Worm (Caenorhabditis elegans) whole organism, L1 larva: ENCODE results near the gene F31E8.5.

Source experiments
- C16A3.4 ChIP-seq: fragments of 150-350 bp; optimal IDR thresholded peaks from 2 replicates; lab custom pipeline; 2014; ENCODE audit warnings: missing biosample characterization, missing genetic modification characterization
- aha-1 ChIP-seq: fragments of 150-350 bp; optimal IDR thresholded peaks from 2 replicates; lab custom pipeline; 2014; ENCODE audit warnings: missing biosample characterization, missing genetic modification characterization
- blmp-1 ChIP-seq: fragments of 150-350 bp; optimal IDR thresholded peaks from 2 replicates; lab custom pipeline; 2014; ENCODE audit warnings: missing biosample characterization, missing genetic modification characterization
- ceh-63 ChIP-seq: fragments of 200-800 bp; sonication (Bioruptor generic); optimal IDR thresholded peaks from 2 replicates; lab custom pipeline; 2018; ENCODE audit warnings: mild to moderate bottlenecking, missing genetic modification characterization, missing compliant biosample characterization
- ceh-82 ChIP-seq, 3 experiments: fragments of 150-350 bp in 1 of 3; sonication (generic microtip) in 2 of 3; optimal IDR thresholded peaks; 2 replicates each; lab custom pipeline; 2014 to 2017; ENCODE audit warnings: missing biosample characterization in 3 of 3, missing genetic modification characterization in 3 of 3
- ceh-88 ChIP-seq: fragments of 200-800 bp; sonication (Bioruptor generic); IDR thresholded peaks from 2 replicates; pipeline ENCODE4 v1.3.6; 2022; ENCODE audit warnings: missing genetic modification characterization, missing compliant biosample characterization
- ces-1 ChIP-seq: fragments of 150-350 bp; optimal IDR thresholded peaks from 2 replicates; lab custom pipeline; 2014; ENCODE audit warnings: missing biosample characterization, missing genetic modification reagents, missing genetic modification characterization
- dpl-1 ChIP-seq, 3 experiments: fragments of 150-350 bp in 2 of 3; sonication (generic microtip) in 1 of 3; optimal IDR thresholded peaks; 2 replicates each; lab custom pipeline; 2014 to 2017; ENCODE audit warnings: missing biosample characterization in 3 of 3, missing genetic modification characterization in 3 of 3, missing genetic modification reagents in 3 of 3
- efl-1 ChIP-seq, 4 experiments: fragments of 150-350 bp; optimal IDR thresholded peaks in 3 of 4; peaks in 1 of 4; 1 replicate in 1 of 4; 2 replicates in 3 of 4; lab custom pipeline; 2014; ENCODE audit warnings: missing biosample characterization in 2 of 4, missing genetic modification characterization in 2 of 4, missing genetic modification reagents in 2 of 4
- egl-13 ChIP-seq: sonication (generic microtip); optimal IDR thresholded peaks from 2 replicates; lab custom pipeline; 2016; ENCODE audit warnings: missing genotype, missing genetic modification reagents, missing genetic modification characterization, missing compliant biosample characterization
- egl-27 ChIP-seq, 2 experiments: fragments of 150-350 bp in 1 of 2; sonication (generic microtip); optimal IDR thresholded peaks; 3 replicates each; lab custom pipeline; 2017 to 2018; ENCODE audit warnings: missing biosample characterization in 2 of 2, missing genetic modification characterization in 2 of 2, missing genetic modification reagents in 2 of 2
- elt-2 ChIP-seq: sonication (generic microtip); optimal IDR thresholded peaks from 2 replicates; lab custom pipeline; 2016; ENCODE audit warnings: missing genetic modification characterization, mild to moderate bottlenecking, inconsistent platforms, missing compliant biosample characterization, missing genetic modification reagents
- elt-3 ChIP-seq, 6 experiments: fragments of 150-350 bp in 1 of 6; sonication (generic microtip); optimal IDR thresholded peaks; 2 replicates each; lab custom pipeline; 2017 to 2018; ENCODE audit warnings: missing biosample characterization in 6 of 6, missing genetic modification characterization in 6 of 6, inconsistent platforms in 1 of 6
- ets-5 ChIP-seq: fragments of 200-800 bp; sonication (Bioruptor generic); IDR thresholded peaks from 2 replicates; pipeline ENCODE4 v1.3.6; 2022; ENCODE audit warnings: missing genetic modification characterization, missing compliant biosample characterization
- fkh-8 ChIP-seq: sonication (generic microtip); optimal IDR thresholded peaks from 2 replicates; lab custom pipeline; 2016; ENCODE audit warnings: mild to moderate bottlenecking, missing genetic modification characterization, missing compliant biosample characterization
- grh-1 ChIP-seq: fragments of 200-800 bp; sonication (Bioruptor generic); IDR thresholded peaks from 2 replicates; pipeline ENCODE4 v1.3.6; 2022; ENCODE audit warnings: missing genetic modification reagents, missing genetic modification characterization, missing compliant biosample characterization
- hlh-4 ChIP-seq: sonication (generic microtip); optimal IDR thresholded peaks from 2 replicates; lab custom pipeline; 2016; ENCODE audit warnings: mild to moderate bottlenecking, missing genetic modification characterization, missing compliant biosample characterization
- isw-1 ChIP-seq: fragments of 200-800 bp; sonication (Bioruptor generic); IDR thresholded peaks from 2 replicates; pipeline ENCODE4 v1.3.6; 2022; ENCODE audit warnings: missing genetic modification characterization, missing compliant biosample characterization
- jun-1 ChIP-seq: fragments of 150-350 bp; optimal IDR thresholded peaks from 2 replicates; lab custom pipeline; 2014; ENCODE audit warnings: missing biosample characterization, missing genetic modification reagents, missing genetic modification characterization
- lin-14 ChIP-seq: fragments of 200-800 bp; sonication (Bioruptor generic); optimal IDR thresholded peaks from 2 replicates; lab custom pipeline; 2018; ENCODE audit warnings: mild to moderate bottlenecking, missing genetic modification characterization, moderate library complexity, missing compliant biosample characterization
- lir-3 ChIP-seq: sonication (generic microtip); optimal IDR thresholded peaks from 2 replicates; lab custom pipeline; 2016; ENCODE audit warnings: mild to moderate bottlenecking, missing genetic modification characterization, moderate library complexity, missing compliant biosample characterization; ENCODE audit not compliant: poor library complexity
- lsy-2 ChIP-seq, 2 experiments: fragments of 150-350 bp; optimal IDR thresholded peaks; 2 replicates each; lab custom pipeline; 2014; ENCODE audit warnings: missing biosample characterization in 2 of 2, missing genetic modification characterization in 2 of 2
- mep-1 ChIP-seq: fragments of 150-350 bp; optimal IDR thresholded peaks from 2 replicates; lab custom pipeline; 2014; ENCODE audit warnings: missing biosample characterization, missing genetic modification characterization
- nhr-11 ChIP-seq: fragments of 150-350 bp; optimal IDR thresholded peaks from 2 replicates; lab custom pipeline; 2014; ENCODE audit warnings: missing biosample characterization, missing genetic modification characterization
- nhr-19 ChIP-seq: fragments of 200-800 bp; sonication (Bioruptor generic); conservative IDR thresholded peaks from 2 replicates; pipeline ENCODE4 v1.3.6; 2022; ENCODE audit warnings: missing genetic modification characterization, missing compliant biosample characterization
- nhr-20 ChIP-seq: sonication (generic microtip); optimal IDR thresholded peaks from 2 replicates; lab custom pipeline; 2016; ENCODE audit warnings: mild to moderate bottlenecking, missing genetic modification characterization, missing compliant biosample characterization
- nhr-47 ChIP-seq: sonication (generic microtip); optimal IDR thresholded peaks from 2 replicates; lab custom pipeline; 2016; ENCODE audit warnings: mild to moderate bottlenecking, missing genetic modification characterization, moderate library complexity, missing compliant biosample characterization
- nhr-71 ChIP-seq: sonication (generic microtip); optimal IDR thresholded peaks from 2 replicates; lab custom pipeline; 2016; ENCODE audit warnings: mild to moderate bottlenecking, missing genetic modification characterization, moderate library complexity, missing compliant biosample characterization
- nhr-76 ChIP-seq: sonication (generic microtip); optimal IDR thresholded peaks from 2 replicates; lab custom pipeline; 2017; ENCODE audit warnings: missing biosample characterization, missing genetic modification characterization
- nhr-77 ChIP-seq: fragments of 150-350 bp; optimal IDR thresholded peaks from 2 replicates; lab custom pipeline; 2014; ENCODE audit warnings: missing biosample characterization, missing genetic modification characterization
- nhr-85 ChIP-seq: sonication (generic microtip); peaks from one replicate; lab custom pipeline; 2016; ENCODE audit warnings: missing genetic modification characterization, inconsistent platforms, missing compliant biosample characterization
- nhr-90 ChIP-seq: sonication (generic microtip); optimal IDR thresholded peaks from 2 replicates; lab custom pipeline; 2016; ENCODE audit warnings: mild to moderate bottlenecking, missing genetic modification characterization, missing compliant biosample characterization; ENCODE audit not compliant: poor library complexity
- pax-3 ChIP-seq: fragments of 200-800 bp; sonication (Bioruptor generic); optimal IDR thresholded peaks from 2 replicates; lab custom pipeline; 2018; ENCODE audit warnings: mild to moderate bottlenecking, missing genetic modification characterization, moderate library complexity, missing compliant biosample characterization
- pqm-1 ChIP-seq: sonication (generic microtip); optimal IDR thresholded peaks from 3 replicates; lab custom pipeline; 2017; ENCODE audit warnings: missing biosample characterization, missing genetic modification characterization
- rnt-1 ChIP-seq: sonication (generic microtip); optimal IDR thresholded peaks from 2 replicates; lab custom pipeline; 2016; ENCODE audit warnings: mild to moderate bottlenecking, missing genetic modification characterization, moderate library complexity, missing compliant biosample characterization
- skn-1 ChIP-seq: fragments of 150-350 bp; optimal IDR thresholded peaks from 2 replicates; lab custom pipeline; 2014; ENCODE audit warnings: missing biosample characterization, missing genetic modification characterization
- snu-23 ChIP-seq: sonication (generic microtip); optimal IDR thresholded peaks from 2 replicates; lab custom pipeline; 2016; ENCODE audit warnings: missing genetic modification characterization, missing compliant biosample characterization
- sox-4 ChIP-seq: sonication (generic microtip); optimal IDR thresholded peaks from 2 replicates; lab custom pipeline; 2016; ENCODE audit warnings: missing genetic modification characterization, missing compliant biosample characterization
- swsn-7 ChIP-seq: sonication (generic microtip); optimal IDR thresholded peaks from 2 replicates; lab custom pipeline; 2016; ENCODE audit warnings: missing genetic modification characterization, missing compliant biosample characterization
- tlp-1 ChIP-seq: fragments of 150-350 bp; optimal IDR thresholded peaks from 2 replicates; lab custom pipeline; 2014; ENCODE audit warnings: missing biosample characterization, missing genetic modification characterization
- unc-30 ChIP-seq: sonication (generic microtip); optimal IDR thresholded peaks from 2 replicates; lab custom pipeline; 2017; ENCODE audit warnings: missing biosample characterization, missing genetic modification characterization
- unc-86 ChIP-seq: sonication (generic microtip); optimal IDR thresholded peaks from 2 replicates; lab custom pipeline; 2016; ENCODE audit warnings: missing genetic modification characterization, missing compliant biosample characterization
- unc-98 ChIP-seq: fragments of 200-800 bp; sonication (Bioruptor generic); IDR thresholded peaks from 2 replicates; pipeline ENCODE4 v1.3.6; 2022; ENCODE audit warnings: missing genetic modification characterization, missing compliant biosample characterization
- vab-15 ChIP-seq: sonication (generic microtip); optimal IDR thresholded peaks from 2 replicates; lab custom pipeline; 2017; ENCODE audit warnings: missing genotype, mild to moderate bottlenecking, missing genetic modification characterization, missing compliant biosample characterization
- zag-1 ChIP-seq: fragments of 150-350 bp; optimal IDR thresholded peaks from 2 replicates; lab custom pipeline; 2014; ENCODE audit warnings: missing biosample characterization, missing genetic modification characterization
- ztf-4 ChIP-seq: fragments of 150-350 bp; optimal IDR thresholded peaks from 2 replicates; lab custom pipeline; 2014; ENCODE audit warnings: missing biosample characterization, missing genetic modification characterization

The F31E8.5 gene

ce11 chrII:6842651-6843118 is 35.6 kb upstream of the F31E8.5 start (continued):
- TF ChIP-seq unc-30 (tag; lab: Kevin White, UChicago) (no peak), mep-1 (tag; lab: Kevin White, UChicago) (no peak), ceh-63 (GFP tag; lab: Kevin White, UChicago) (no peak), pax-3 (tag; lab: Kevin White, UChicago) (peak; percentile 20), nhr-47 (tag; lab: Kevin White, UChicago) (peak; percentile 66), jun-1 (tag; lab: Kevin White, UChicago) (peak; percentile 73), swsn-7 (tag; lab: Kevin White, UChicago) (peak; percentile 30), ztf-4 (tag; lab: Kevin White, UChicago) (peak; percentile 40), skn-1 (tag; lab: Kevin White, UChicago) (peak; percentile 35), elt-3 (tag; optimal IDR thresholded peaks at IDR 0.05; lab: Kevin White, UChicago) (peak in 5 of 6 experiments; percentile 72 to 99 (median 89)), dpl-1 (GFP tag; optimal IDR thresholded peaks at IDR 0.05; lab: Kevin White, UChicago) (peak in 1 of 3 experiments; percentile 5), aha-1 (tag; lab: Kevin White, UChicago) (no peak), zag-1 (tag; lab: Kevin White, UChicago) (no peak), ceh-82 (tag; optimal IDR thresholded peaks at IDR 0.05; lab: Kevin White, UChicago) (peak in 2 of 3 experiments; percentile 7 to 14), efl-1 (optimal IDR thresholded peaks at IDR 0.05; lab: Kevin White, UChicago) (peak in 1 of 2 experiments; percentile 28), efl-1 (GFP tag; optimal IDR thresholded peaks at IDR 0.05 in 1 of 2; lab: Kevin White, UChicago) (peak in 1 of 2 experiments; percentile 90), lsy-2 (tag; optimal IDR thresholded peaks at IDR 0.05; lab: Kevin White, UChicago) (peak; percentile 64 to 68), elt-2 (tag; lab: Kevin White, UChicago) (peak; percentile 98), tlp-1 (tag; lab: Kevin White, UChicago) (peak; percentile 16), nhr-77 (tag; lab: Kevin White, UChicago) (peak; percentile 26), nhr-11 (no peak), grh-1 (GFP tag; lab: Robert Waterston, UW) (peak; percentile 53; the same call in 1 of the 2 replicates), pqm-1 (peak; percentile 70), nhr-90 (peak; percentile 86), fkh-8 (tag; lab: Kevin White, UChicago) (peak; percentile 7)
- TF ChIP-seq, all 84 proteins: peak for 35

ce11 chrII:6842009-6842408 is 34.9 kb upstream of the F31E8.5 start:
- TF ChIP-seq egl-13 (tag; lab: Kevin White, UChicago), result no peak
- no peak for TF ChIP-seq lir-3 (tag; lab: Kevin White, UChicago)
- TF ChIP-seq nhr-20 (tag; lab: Kevin White, UChicago), result no peak

- no peak for TF ChIP-seq egl-27 (tag; optimal IDR thresholded peaks at IDR 0.05; lab: Kevin White, UChicago)
- TF ChIP-seq vab-15 (tag; lab: Kevin White, UChicago), result no peak
- no peak for TF ChIP-seq unc-30 (tag; lab: Kevin White, UChicago)
- no peak for TF ChIP-seq isw-1 (GFP tag; lab: Robert Waterston, UW)
- TF ChIP-seq unc-98 (GFP tag; lab: Robert Waterston, UW), result no peak
- no peak for TF ChIP-seq pqm-1
- peak; percentile 54 for TF ChIP-seq rnt-1 (tag; lab: Kevin White, UChicago)
- TF ChIP-seq nhr-71 (tag; lab: Kevin White, UChicago), result peak; percentile 68
- TF ChIP-seq lin-14 (GFP tag; lab: Kevin White, UChicago), result peak; percentile 83
- no peak for TF ChIP-seq unc-86 (tag; lab: Kevin White, UChicago)
- TF ChIP-seq blmp-1 (tag; lab: Kevin White, UChicago), result peak; percentile 95
- TF ChIP-seq nhr-20 (tag; lab: Kevin White, UChicago), result peak; percentile 40
- TF ChIP-seq jun-1 (tag; lab: Kevin White, UChicago), result no peak
- peak; percentile 82 for TF ChIP-seq nhr-85 (tag; lab: Kevin White, UChicago)
- TF ChIP-seq snu-23 (GFP tag; lab: Kevin White, UChicago), result peak; percentile 18
- no peak for TF ChIP-seq hlh-4 (tag; lab: Kevin White, UChicago)
- TF ChIP-seq nhr-47 (tag; lab: Kevin White, UChicago), result no peak
- no peak for TF ChIP-seq ets-5
- peak in 2 of 6 experiments; percentile 25 to 53 for TF ChIP-seq elt-3 (tag; optimal IDR thresholded peaks at IDR 0.05; lab: Kevin White, UChicago)
- TF ChIP-seq lsy-2 (tag; optimal IDR thresholded peaks at IDR 0.05; lab: Kevin White, UChicago), result peak in 1 of 2 experiments; percentile 52
- no peak for TF ChIP-seq nhr-90
- TF ChIP-seq ces-1 (GFP tag; lab: Kevin White, UChicago), result no peak
- TF ChIP-seq nhr-76, result no peak
- TF ChIP-seq sox-4 (tag; lab: Kevin White, UChicago), result no peak
- TF ChIP-seq ceh-88 (GFP tag; lab: Robert Waterston, UW), result no peak
- TF ChIP-seq C16A3.4 (tag; lab: Kevin White, UChicago), result no peak
- no peak for TF ChIP-seq efl-1 (optimal IDR thresholded peaks at IDR 0.05; lab: Kevin White, UChicago)
- no peak for TF ChIP-seq efl-1 (GFP tag; optimal IDR thresholded peaks at IDR 0.05 in 1 of 2; lab: Kevin White, UChicago)
- TF ChIP-seq egl-13 (tag; lab: Kevin White, UChicago), result no peak
- peak; percentile 19; the same call in 1 of the 2 replicates for TF ChIP-seq nhr-19 (GFP tag; lab: Robert Waterston, UW)
Observed at ce11 chrII:6841102-6841501, 34.0 kb upstream of the F31E8.5 start.
